Worm (Caenorhabditis elegans): ENCODE measurements around the gene spl-2.

spl-2 gene

ce11 chrV:9160224-9160886, 13.7 kb upstream of the spl-2 start, which contains the start of gene col-144 (continued):
- no peak for TF ChIP-seq D1046.2 (GFP tag; IDR thresholded peaks at IDR 0.05)
- no peak for TF ChIP-seq daf-8 (GFP tag; IDR thresholded peaks at IDR 0.05)
- TF ChIP-seq nhr-11 (tag; optimal IDR thresholded peaks at IDR 0.05) = no peak
- no peak for TF ChIP-seq nhr-111 (GFP tag; optimal IDR thresholded peaks at IDR 0.05)
- TF ChIP-seq hmg-1.1 (GFP tag; IDR thresholded peaks at IDR 0.05) = no peak
- peak; percentile 95 for TF ChIP-seq aha-1 (tag)
- peak; percentile 19 for TF ChIP-seq mxl-3 (GFP tag; optimal IDR thresholded peaks at IDR 0.05)
- peak in 1 of 2 experiments; percentile 17 for TF ChIP-seq unc-62 (GFP tag; optimal IDR thresholded peaks at IDR 0.05 in 1 of 2)
- TF ChIP-seq unc-62 (tag; optimal IDR thresholded peaks at IDR 0.05) = no peak
- TF ChIP-seq snpc-4 (tag; optimal IDR thresholded peaks at IDR 0.05) = no peak
- TF ChIP-seq Y5F2A.4 (GFP tag; optimal IDR thresholded peaks at IDR 0.05) = no peak
- TF ChIP-seq nhr-10 (tag; optimal IDR thresholded peaks at IDR 0.05) = no peak
- TF ChIP-seq rbr-2 (tag; optimal IDR thresholded peaks at IDR 0.05) = no peak
- TF ChIP-seq attf-4 (tag; optimal IDR thresholded peaks at IDR 0.05) = no peak
- no peak for TF ChIP-seq ceh-82 (tag; optimal IDR thresholded peaks at IDR 0.05)
- TF ChIP-seq tag-97 (GFP tag; IDR thresholded peaks at IDR 0.05) = no peak
- TF ChIP-seq nhr-6 (tag; optimal IDR thresholded peaks at IDR 0.05) = no peak
- no peak for TF ChIP-seq ceh-28 (tag; optimal IDR thresholded peaks at IDR 0.05)
- TF ChIP-seq zfp-3 (GFP tag; conservative IDR thresholded peaks at IDR 0.05) = peak; percentile 32; the same call in 1 of the 2 replicates
- no peak for TF ChIP-seq F37D6.2 (tag; optimal IDR thresholded peaks at IDR 0.05)
- TF ChIP-seq nhr-42 (GFP tag; IDR thresholded peaks at IDR 0.05) = no peak
- TF ChIP-seq pha-4 (GFP tag; IDR thresholded peaks at IDR 0.05) = no peak
- no peak for TF ChIP-seq pha-4 (tag; optimal IDR thresholded peaks at IDR 0.05)
- no peak for TF ChIP-seq dpl-1 (GFP tag; optimal IDR thresholded peaks at IDR 0.05)
- no peak for TF ChIP-seq ces-1 (GFP tag; optimal IDR thresholded peaks at IDR 0.05)
- TF ChIP-seq egl-43 (GFP tag; IDR thresholded peaks at IDR 0.05) = 0 out of 2 replicates have a peak, but pooled peaks have one; percentile 16
- TF ChIP-seq daf-12 (tag; optimal IDR thresholded peaks at IDR 0.05) = no peak
- no peak for TF ChIP-seq skn-1 (tag; optimal IDR thresholded peaks at IDR 0.05)
- no peak for TF ChIP-seq nhr-77 (tag; optimal IDR thresholded peaks at IDR 0.05)
- no peak for TF ChIP-seq F10B5.3 (tag; optimal IDR thresholded peaks at IDR 0.05)
- TF ChIP-seq daf-16 (GFP tag; optimal IDR thresholded peaks at IDR 0.05) = no peak
- no peak for TF ChIP-seq daf-16 (tag; optimal IDR thresholded peaks at IDR 0.05)
- TF ChIP-seq Y48G9A.11 (GFP tag; IDR thresholded peaks at IDR 0.05) = no peak
- TF ChIP-seq dve-1 (tag; optimal IDR thresholded peaks at IDR 0.05; ENCODE audit: insufficient read depth) = no peak
- no peak for TF ChIP-seq ZK546.5 (tag; optimal IDR thresholded peaks at IDR 0.05)
- TF ChIP-seq fkh-10 (GFP tag; optimal IDR thresholded peaks at IDR 0.05) = no peak
- TF ChIP-seq unc-39 (tag; optimal IDR thresholded peaks at IDR 0.05) = no peak
- TF ChIP-seq nhr-102 (tag; optimal IDR thresholded peaks at IDR 0.05) = no peak
- no peak for TF ChIP-seq mep-1 (tag; optimal IDR thresholded peaks at IDR 0.05)
- TF ChIP-seq nhr-41 (GFP tag; IDR thresholded peaks at IDR 0.05) = no peak
- TF ChIP-seq nhr-76 (tag; optimal IDR thresholded peaks at IDR 0.05) = no peak
- peak; percentile 83 for TF ChIP-seq ama-1 (optimal IDR thresholded peaks at IDR 0.05)
- TF ChIP-seq hlh-11 (tag; optimal IDR thresholded peaks at IDR 0.05) = peak; percentile 40
- TF ChIP-seq F26F4.8 (GFP tag; conservative IDR thresholded peaks at IDR 0.05) = no peak
- no peak for TF ChIP-seq lsy-2 (tag; optimal IDR thresholded peaks at IDR 0.05)
- TF ChIP-seq ZK337.2 (GFP tag; IDR thresholded peaks at IDR 0.05) = no peak
- TF ChIP-seq dmd-8 (GFP tag; IDR thresholded peaks at IDR 0.05) = no peak
- TF ChIP-seq ceh-62 (tag; optimal IDR thresholded peaks at IDR 0.05) = no peak
- TF ChIP-seq lim-7 (GFP tag; IDR thresholded peaks at IDR 0.05) = no peak
- no peak for TF ChIP-seq ctbp-1 (GFP tag; IDR thresholded peaks at IDR 0.05)
- no peak for TF ChIP-seq fos-1 (tag; optimal IDR thresholded peaks at IDR 0.05)
- no peak for TF ChIP-seq snpc-1.2 (GFP tag; IDR thresholded peaks at IDR 0.05)
- no peak for TF ChIP-seq lin-39 (tag; optimal IDR thresholded peaks at IDR 0.05)
- no peak for TF ChIP-seq lin-13 (GFP tag; optimal IDR thresholded peaks at IDR 0.05)
